Fruit fly (Drosophila melanogaster): ENCODE data around the gene Myo61F.
A peak's percentile ranks its signal among the peaks of the same experiment; 100 is the strongest.

Gene Myo61F

dm6 chr3L:1320230-1320930, 2.1 kb downstream of the Myo61F start (continued):
- TF ChIP-seq usp (GFP tag; optimal IDR thresholded peaks at IDR 0.05), result no peak
- TF ChIP-seq Nf-YA (GFP tag; IDR thresholded peaks at IDR 0.05), result no peak
- peak; percentile 8 for TF ChIP-seq unpg (GFP tag; optimal IDR thresholded peaks at IDR 0.05)
- no peak for TF ChIP-seq CG2129 (GFP tag; IDR thresholded peaks at IDR 0.05; ENCODE audit: partially characterized antibody)
- TF ChIP-seq CG32767 (GFP tag; IDR thresholded peaks at IDR 0.05), result no peak
- TF ChIP-seq HmgD (GFP tag; optimal IDR thresholded peaks at IDR 0.05), result no peak
- no peak for TF ChIP-seq jumu (GFP tag; optimal IDR thresholded peaks at IDR 0.05)
- TF ChIP-seq CG8765 (GFP tag; IDR thresholded peaks at IDR 0.05), result no peak
- no peak for TF ChIP-seq CG31388 (GFP tag; optimal IDR thresholded peaks at IDR 0.05)
- no peak for TF ChIP-seq slp2 (GFP tag; optimal IDR thresholded peaks at IDR 0.05)
- no peak for TF ChIP-seq CG12744 (GFP tag; optimal IDR thresholded peaks at IDR 0.05)
- no peak for TF ChIP-seq CG12942 (GFP tag; optimal IDR thresholded peaks at IDR 0.05)
- TF ChIP-seq en (GFP tag; optimal IDR thresholded peaks at IDR 0.05), result no peak
- TF ChIP-seq Doc3 (GFP tag; IDR thresholded peaks at IDR 0.05; ENCODE audit: partially characterized antibody), result no peak
- TF ChIP-seq CHES-1-like (GFP tag; optimal IDR thresholded peaks at IDR 0.05), result no peak
- TF ChIP-seq CG15011 (GFP tag; optimal IDR thresholded peaks at IDR 0.05), result no peak
- no peak for TF ChIP-seq CG8281 (tag; optimal IDR thresholded peaks at IDR 0.05)
- no peak for TF ChIP-seq CG18476 (GFP tag; optimal IDR thresholded peaks at IDR 0.05)

DNA sequence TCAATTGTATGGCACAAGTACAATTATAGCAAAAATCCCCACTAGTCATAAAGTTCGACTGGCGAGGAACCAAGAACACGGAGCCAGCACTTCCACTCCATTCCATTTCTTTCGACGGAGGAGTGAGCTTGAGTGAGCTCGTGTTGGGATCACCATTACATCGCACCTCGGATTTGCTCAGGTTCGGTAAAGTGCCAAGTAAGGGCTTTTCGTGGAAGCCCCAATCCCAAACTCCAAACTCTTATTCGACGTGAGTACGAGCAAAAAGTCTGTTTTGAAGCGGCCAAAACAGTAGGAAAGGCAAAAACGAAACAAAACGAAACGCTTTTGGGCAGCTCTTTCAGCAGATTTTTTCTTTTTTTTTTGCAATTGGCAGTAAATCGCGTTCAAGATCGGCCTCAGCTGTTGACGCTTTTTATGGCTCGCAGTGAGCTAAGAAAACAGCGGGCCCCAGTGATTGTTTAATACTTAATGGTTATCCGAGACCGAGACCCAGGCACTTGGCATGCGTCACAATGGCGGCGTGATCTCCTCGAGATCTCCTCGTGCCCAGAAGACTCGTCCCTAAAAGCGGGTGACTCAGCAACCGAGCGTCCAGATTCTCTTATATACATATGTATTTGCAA, 2.8 kb downstream of the Myo61F start:
- peak; percentile 1 for TF ChIP-seq corto (GFP tag; optimal IDR thresholded peaks at IDR 0.05)
- TF ChIP-seq rib (GFP tag; IDR thresholded peaks at IDR 0.05), result 0 out of 2 replicates have a peak, but pooled peaks have one; percentile 49
- no peak for TF ChIP-seq Ada2b (GFP tag; IDR thresholded peaks at IDR 0.05)
- no peak for TF ChIP-seq sim (GFP tag; IDR thresholded peaks at IDR 0.05)
- TF ChIP-seq ac (GFP tag; optimal IDR thresholded peaks at IDR 0.05), result no peak
- TF ChIP-seq Lpt (GFP tag; optimal IDR thresholded peaks at IDR 0.05), result no peak
- no peak for TF ChIP-seq ase (GFP tag; IDR thresholded peaks at IDR 0.05)
- TF ChIP-seq CG10321 (GFP tag; IDR thresholded peaks at IDR 0.05), result no peak
- no peak for TF ChIP-seq Ets97D (GFP tag; optimal IDR thresholded peaks at IDR 0.05)
- TF ChIP-seq CG10462 (GFP tag; optimal IDR thresholded peaks at IDR 0.05), result no peak
- no peak for TF ChIP-seq CG12104 (GFP tag; optimal IDR thresholded peaks at IDR 0.05)
- TF ChIP-seq CG9797 (GFP tag; optimal IDR thresholded peaks at IDR 0.05), result no peak
- no peak for TF ChIP-seq CG34376 (GFP tag; optimal IDR thresholded peaks at IDR 0.05)
- TF ChIP-seq CG1529 (GFP tag; optimal IDR thresholded peaks at IDR 0.05), result no peak
- TF ChIP-seq chif (GFP tag; optimal IDR thresholded peaks at IDR 0.05), result no peak
- TF ChIP-seq croc (GFP tag; conservative IDR thresholded peaks at IDR 0.05), result no peak
- no peak for TF ChIP-seq CG8765 (GFP tag; IDR thresholded peaks at IDR 0.05)
- TF ChIP-seq Med (GFP tag), result no peak
- no peak for TF ChIP-seq NC2α (GFP tag; optimal IDR thresholded peaks at IDR 0.05)
- TF ChIP-seq lbe (GFP tag; optimal IDR thresholded peaks at IDR 0.05), result peak; percentile 58
- TF ChIP-seq Bteb2 (GFP tag; optimal IDR thresholded peaks at IDR 0.05), result no peak
- no peak for TF ChIP-seq NfI (GFP tag; optimal IDR thresholded peaks at IDR 0.05)
- no peak for TF ChIP-seq Oaz (GFP tag; IDR thresholded peaks at IDR 0.05)
- 0 out of 2 replicates have a peak, but pooled peaks have one; percentile 4 for TF ChIP-seq CG31441 (GFP tag; IDR thresholded peaks at IDR 0.05)
- TF ChIP-seq sens (GFP tag), result peak; percentile 11
- peak; percentile 36 for TF ChIP-seq nom (GFP tag; optimal IDR thresholded peaks at IDR 0.05)
- TF ChIP-seq her (GFP tag; optimal IDR thresholded peaks at IDR 0.05), result no peak
- no peak for TF ChIP-seq CG12071 (GFP tag; optimal IDR thresholded peaks at IDR 0.05)
- 0 out of 2 replicates have a peak, but pooled peaks have one; percentile 0 for TF ChIP-seq HLH3B (GFP tag; IDR thresholded peaks at IDR 0.05)
- TF ChIP-seq Blimp-1 (GFP tag; optimal IDR thresholded peaks at IDR 0.05), result no peak
- no peak for TF ChIP-seq CG3163 (GFP tag; optimal IDR thresholded peaks at IDR 0.05)

Measured in whole organism, embryonic.